Fruit fly (Drosophila melanogaster): Measurements from ENCODE around the gene CG15247.

dm6 chrX:9873917-9874316 lies 2.6 kb downstream of the CG15247 start, which contains the start of gene CG32695:
- no peak for TF ChIP-seq CTCF (optimal IDR thresholded peaks at IDR 0.05)
- TF ChIP-seq CG8478 (optimal IDR thresholded peaks at IDR 0.05): no peak
